Fruit fly (Drosophila melanogaster): ENCODE results near the gene Rh5.
A peak's percentile ranks its signal among the peaks of the same experiment; 100 is the strongest.

DNA sequence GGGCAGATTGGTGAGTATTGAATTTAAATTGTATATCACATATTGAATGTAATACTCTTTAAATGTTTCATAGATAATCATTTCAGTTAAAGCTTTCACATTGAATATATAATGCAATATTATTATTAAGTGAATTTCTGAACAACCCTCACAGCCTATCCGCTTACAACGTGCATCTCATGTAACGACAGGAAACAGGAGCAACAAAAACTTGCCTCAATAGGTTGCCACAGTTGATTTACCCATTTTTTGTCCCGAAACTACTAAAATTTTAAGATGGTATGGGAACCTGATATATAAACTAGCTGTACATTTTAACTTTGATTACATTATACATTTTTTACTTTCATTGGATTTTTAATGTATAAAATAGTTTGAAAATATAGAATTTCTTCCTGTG lies 49.2 kb upstream of the Rh5 start:
- peak; percentile 10 for TF ChIP-seq Pif1A (GFP tag; optimal IDR thresholded peaks at IDR 0.05)
- TF ChIP-seq CG8159 (tag; optimal IDR thresholded peaks at IDR 0.05), result peak; percentile 18
- TF ChIP-seq Pif1B (GFP tag; optimal IDR thresholded peaks at IDR 0.05), result no peak
- no peak for TF ChIP-seq D1 (tag; optimal IDR thresholded peaks at IDR 0.05)

Measured in whole organism, pupa.